Fruit fly (Drosophila melanogaster): Measurements from ENCODE around the gene CG1750.
A peak's percentile ranks its signal among the peaks of the same experiment; 100 is the strongest.

- peak; percentile 50; the same call in 1 of the 3 replicates for TF ChIP-seq CG4496 (GFP tag; IDR thresholded peaks at IDR 0.05)
- no peak for TF ChIP-seq fd96Ca (GFP tag; IDR thresholded peaks at IDR 0.05)
- peak; percentile 20 for TF ChIP-seq Pif1A (GFP tag; optimal IDR thresholded peaks at IDR 0.05)
- TF ChIP-seq EcR (GFP tag; optimal IDR thresholded peaks at IDR 0.05) = no peak
These were observed 35.5 kb upstream of the CG1750 start for dm6 chr3R:31290195-31290594.

Measured in whole organism, pupa.